Fruit fly (Drosophila melanogaster) whole organism, embryonic: Measurements from ENCODE around the gene CG10222.

ENCODE experiments used
- Atf6 ChIP-seq: fragments of 200-800 bp; sonication (Bioruptor generic); IDR thresholded peaks from 2 replicates; pipeline ENCODE4 v1.3.6; 2022; ENCODE audit warnings: missing biosample characterization, missing genetic modification characterization
- Awh ChIP-seq: fragments of 200-800 bp; sonication (Bioruptor generic); IDR thresholded peaks from 2 replicates; pipeline ENCODE4, ENCODE4 v1.3.6; 2022; ENCODE audit warnings: missing biosample characterization, missing genetic modification characterization
- Bteb2 ChIP-seq: fragments of 200-800 bp; sonication (Bioruptor generic); optimal IDR thresholded peaks from 2 replicates; lab custom pipeline; 2016; ENCODE audit warnings: missing biosample characterization, missing genetic modification characterization
- CG12659 ChIP-seq: fragments of 200-800 bp; sonication (Bioruptor generic); optimal IDR thresholded peaks from 3 replicates; lab custom pipeline; 2017; ENCODE audit warnings: mild to moderate bottlenecking, missing biosample characterization, missing genetic modification reagents, missing genetic modification characterization
- CG14710 ChIP-seq: fragments of 200-800 bp; sonication (Bioruptor generic); optimal IDR thresholded peaks from 3 replicates; lab custom pipeline; 2019; ENCODE audit warnings: missing biosample characterization, mild to moderate bottlenecking, missing genetic modification characterization, moderate library complexity
- CG17361 ChIP-seq: fragments of 200-800 bp; sonication (Bioruptor generic); IDR thresholded peaks from 3 replicates; pipeline ENCODE4 v1.3.6; 2022; ENCODE audit warnings: missing biosample characterization, missing genetic modification characterization
- CG17568 ChIP-seq: fragments of 200-800 bp; sonication (Bioruptor generic); optimal IDR thresholded peaks from 2 replicates; lab custom pipeline; 2018; ENCODE audit warnings: missing biosample characterization, mild to moderate bottlenecking, missing genetic modification characterization, moderate library complexity
- CG17802 ChIP-seq: fragments of 200-800 bp; sonication (Bioruptor generic); optimal IDR thresholded peaks from 2 replicates; lab custom pipeline; 2018; ENCODE audit warnings: missing biosample characterization, mild to moderate bottlenecking, missing genetic modification characterization, moderate library complexity
- CG18011 ChIP-seq: fragments of 200-800 bp; sonication (Bioruptor generic); optimal IDR thresholded peaks from 2 replicates; lab custom pipeline; 2017; ENCODE audit warnings: missing biosample characterization, missing genetic modification characterization, mild to moderate bottlenecking, moderate library complexity, missing genotype
- CG31224 ChIP-seq: fragments of 200-800 bp; sonication (Bioruptor generic); IDR thresholded peaks from 2 replicates; pipeline ENCODE4 v1.3.6; 2022; ENCODE audit warnings: missing biosample characterization, missing genetic modification characterization
- CG32772 ChIP-seq: fragments of 200-800 bp; sonication (Bioruptor generic); IDR thresholded peaks from 2 replicates; pipeline ENCODE4 v1.3.6; 2022; ENCODE audit warnings: missing biosample characterization, missing genetic modification characterization
- CG3726 ChIP-seq: fragments of 200-800 bp; sonication (Bioruptor generic); IDR thresholded peaks from 3 replicates; pipeline ENCODE4, ENCODE4 v1.3.6; 2022; ENCODE audit warnings: missing biosample characterization, missing genetic modification characterization
- CG4404 ChIP-seq: fragments of 200-800 bp; sonication (Bioruptor generic); IDR thresholded peaks from 2 replicates; pipeline ENCODE4 v1.3.6; 2022; ENCODE audit warnings: missing biosample characterization, missing genetic modification characterization
- CG6683 ChIP-seq: fragments of 200-800 bp; sonication (Bioruptor generic); optimal IDR thresholded peaks from 2 replicates; lab custom pipeline; 2017; ENCODE audit warnings: missing biosample characterization, mild to moderate bottlenecking, missing genetic modification characterization, missing genetic modification reagents
- CG7357 ChIP-seq: fragments of 200-800 bp; sonication (Bioruptor generic); IDR thresholded peaks from 3 replicates; pipeline ENCODE4 v1.3.6; 2022; ENCODE audit warnings: missing biosample characterization, missing genetic modification characterization
- CG7372 ChIP-seq: fragments of 200-800 bp; sonication (Bioruptor generic); IDR thresholded peaks from 2 replicates; pipeline ENCODE4 v1.3.6; 2022; ENCODE audit warnings: missing biosample characterization, missing genetic modification characterization
- CG7745 ChIP-seq: fragments of 200-800 bp; sonication (Bioruptor generic); optimal IDR thresholded peaks from 2 replicates; lab custom pipeline; 2018; ENCODE audit warnings: missing biosample characterization, mild to moderate bottlenecking, missing genetic modification characterization, moderate library complexity
- CG8388 ChIP-seq: fragments of 200-800 bp; sonication (Bioruptor generic); optimal IDR thresholded peaks from 2 replicates; lab custom pipeline; 2019; ENCODE audit warnings: missing biosample characterization, mild to moderate bottlenecking, missing genetic modification characterization, moderate library complexity
- D ChIP-seq, 2 experiments: fragments of 200-800 bp in 1 of 2; fragments of >200 bp in 1 of 2; sonication (Bioruptor generic) in 1 of 2; optimal IDR thresholded peaks; 2 replicates in 1 of 2; 3 replicates in 1 of 2; lab custom pipeline; 2017; ENCODE audit warnings: mild to moderate bottlenecking in 1 of 2, missing biosample characterization in 1 of 2, missing genetic modification characterization in 1 of 2, missing genetic modification reagents in 1 of 2
- Dfd ChIP-seq, 2 experiments: fragments of >200 bp; optimal IDR thresholded peaks; 2 replicates each; lab custom pipeline; 2017; ENCODE audit warnings: missing biosample characterization in 2 of 2, missing genetic modification characterization in 2 of 2
- Doc2 ChIP-seq: fragments of 200-800 bp; sonication (Bioruptor generic); IDR thresholded peaks from 2 replicates; pipeline ENCODE4 v1.3.6; 2022; ENCODE audit warnings: missing biosample characterization, missing genetic modification characterization
- Dp ChIP-seq: fragments of 200-800 bp; sonication (Bioruptor generic); optimal IDR thresholded peaks from 2 replicates; lab custom pipeline; 2018; ENCODE audit warnings: missing biosample characterization, mild to moderate bottlenecking, missing genetic modification characterization, moderate library complexity
- Drgx ChIP-seq: fragments of 200-800 bp; sonication (Bioruptor generic); IDR thresholded peaks from 2 replicates; pipeline ENCODE4 v1.3.6; 2022; ENCODE audit warnings: missing biosample characterization, missing genetic modification characterization
- ERR ChIP-seq: fragments of 200-800 bp; sonication (Bioruptor generic); optimal IDR thresholded peaks from 2 replicates; lab custom pipeline; 2016; ENCODE audit warnings: missing biosample characterization, missing genetic modification characterization
- NFAT ChIP-seq: fragments of 200-800 bp; sonication (Bioruptor generic); IDR thresholded peaks from 2 replicates; pipeline ENCODE4 v1.3.6; 2022; ENCODE audit warnings: missing biosample characterization, missing genetic modification characterization
- NK7.1 ChIP-seq: fragments of 200-800 bp; sonication (Bioruptor generic); optimal IDR thresholded peaks from 3 replicates; lab custom pipeline; 2016; ENCODE audit warnings: missing biosample characterization, missing genetic modification characterization
- Nf-YC ChIP-seq: fragments of 200-800 bp; optimal IDR thresholded peaks from 3 replicates; lab custom pipeline; 2019; ENCODE audit warnings: missing biosample characterization, mild to moderate bottlenecking, missing genetic modification characterization, moderate library complexity
- Spps ChIP-seq: fragments of 200-800 bp; sonication (Bioruptor generic); optimal IDR thresholded peaks from 2 replicates; lab custom pipeline; 2018; ENCODE audit warnings: missing biosample characterization, mild to moderate bottlenecking, missing genetic modification characterization
- al ChIP-seq: fragments of 200-800 bp; sonication (Bioruptor generic); IDR thresholded peaks from 2 replicates; pipeline ENCODE4 v1.3.6; 2022; ENCODE audit warnings: missing biosample characterization, missing genetic modification characterization
- br ChIP-seq: fragments of >200 bp; optimal IDR thresholded peaks from 2 replicates; lab custom pipeline; 2017
- caup ChIP-seq: fragments of 200-800 bp; sonication (Bioruptor generic); optimal IDR thresholded peaks from 3 replicates; lab custom pipeline; 2017; ENCODE audit warnings: missing biosample characterization, mild to moderate bottlenecking, missing genetic modification characterization, moderate library complexity; ENCODE audit not compliant: severe bottlenecking
- ewg ChIP-seq: fragments of 200-800 bp; sonication (Bioruptor generic); optimal IDR thresholded peaks from 3 replicates; lab custom pipeline; 2017; ENCODE audit warnings: mild to moderate bottlenecking, missing biosample characterization, missing genetic modification reagents, missing genetic modification characterization
- exex ChIP-seq: fragments of 200-800 bp; sonication (Bioruptor generic); optimal IDR thresholded peaks from 4 replicates; lab custom pipeline; 2018; ENCODE audit warnings: missing biosample characterization, mild to moderate bottlenecking, missing genetic modification characterization, moderate library complexity
- fd3F ChIP-seq: fragments of 200-800 bp; sonication (Bioruptor generic); optimal IDR thresholded peaks from 2 replicates; lab custom pipeline; 2018; ENCODE audit warnings: missing biosample characterization, mild to moderate bottlenecking, missing genetic modification characterization, moderate library complexity
- fd64A ChIP-seq: fragments of 200-800 bp; sonication (Bioruptor generic); optimal IDR thresholded peaks from 3 replicates; lab custom pipeline; 2018; ENCODE audit warnings: missing biosample characterization, mild to moderate bottlenecking, missing genetic modification characterization
- gem ChIP-seq: fragments of 200-800 bp; sonication (Bioruptor generic); optimal IDR thresholded peaks from 2 replicates; lab custom pipeline; 2019; ENCODE audit warnings: missing biosample characterization, mild to moderate bottlenecking, missing genetic modification characterization, moderate library complexity
- lbe ChIP-seq: fragments of 200-800 bp; sonication (Bioruptor generic); optimal IDR thresholded peaks from 2 replicates; lab custom pipeline; 2016; ENCODE audit warnings: missing biosample characterization, mild to moderate bottlenecking, missing genetic modification characterization
- lola ChIP-seq, 3 experiments: fragments of >200 bp in 2 of 3; fragments of 200-800 bp in 1 of 3; sonication (Bioruptor generic) in 1 of 3; optimal IDR thresholded peaks; 2 replicates each; lab custom pipeline; 2017 to 2019; ENCODE audit warnings: missing biosample characterization in 3 of 3, missing genetic modification characterization in 3 of 3, mild to moderate bottlenecking in 1 of 3, moderate library complexity in 1 of 3
- pita ChIP-seq: fragments of 200-800 bp; sonication (Bioruptor generic); optimal IDR thresholded peaks from 2 replicates; lab custom pipeline; 2017; ENCODE audit warnings: missing biosample characterization, mild to moderate bottlenecking, missing genetic modification characterization
- sens ChIP-seq: fragments of 200-800 bp; sonication (Bioruptor generic); peaks from one replicate; lab custom pipeline; 2016; ENCODE audit warnings: missing biosample characterization, missing genetic modification characterization
- sug ChIP-seq: fragments of 200-800 bp; optimal IDR thresholded peaks from 2 replicates; lab custom pipeline; 2019; ENCODE audit warnings: missing biosample characterization, mild to moderate bottlenecking, missing genetic modification characterization, moderate library complexity
- tna ChIP-seq: fragments of 200-800 bp; sonication (Bioruptor generic); IDR thresholded peaks from 2 replicates; pipeline ENCODE4 v1.3.6; 2022; ENCODE audit warnings: missing biosample characterization, missing genetic modification characterization; ENCODE audit not compliant: partially characterized antibody
- trh ChIP-seq: fragments of 200-800 bp; sonication (Bioruptor generic); optimal IDR thresholded peaks from 2 replicates; lab custom pipeline; 2016; ENCODE audit warnings: missing biosample characterization, missing genetic modification characterization
- tup ChIP-seq: fragments of 200-800 bp; sonication (Bioruptor generic); optimal IDR thresholded peaks from 2 replicates; lab custom pipeline; 2016; ENCODE audit warnings: missing biosample characterization, mild to moderate bottlenecking, missing genetic modification characterization, moderate library complexity
- unc-4 ChIP-seq: fragments of 200-800 bp; sonication (Bioruptor generic); IDR thresholded peaks from 2 replicates; pipeline ENCODE4 v1.3.6; 2022; ENCODE audit warnings: missing biosample characterization, missing genetic modification characterization; ENCODE audit not compliant: partially characterized antibody
- wdn ChIP-seq: fragments of 200-800 bp; sonication (Bioruptor generic); IDR thresholded peaks from 2 replicates; pipeline ENCODE4 v1.3.6; 2022; ENCODE audit warnings: missing biosample characterization, missing genetic modification characterization

The CG10222 gene

dm6 chr3L:13410999-13411398 lies 1.3 kb downstream of the CG10222 start (continued):
- no peak for TF ChIP-seq CG12659 (GFP tag; lab: Kevin White, UChicago)
- peak; percentile 16 for TF ChIP-seq CG8388 (GFP tag; lab: Kevin White, UChicago)

dm6 chr3L:13409809-13410521 lies 2.3 kb downstream of the CG10222 start:
- TF ChIP-seq sens: peak; percentile 11
- TF ChIP-seq trh (GFP tag; lab: Kevin White, UChicago): no peak
- no peak for TF ChIP-seq Awh (GFP tag; lab: Robert Waterston, UW)
- no peak for TF ChIP-seq CG4404 (GFP tag; lab: Robert Waterston, UW)
- no peak for TF ChIP-seq Bteb2
- TF ChIP-seq CG17802 (tag; lab: Kevin White, UChicago): no peak
- TF ChIP-seq pita (GFP tag; lab: Kevin White, UChicago): no peak

- no peak for TF ChIP-seq wdn (GFP tag; lab: Robert Waterston, UW)
- no peak for TF ChIP-seq Nf-YC (tag; lab: Kevin White, UChicago)
- no peak for TF ChIP-seq Atf6
- peak in 1 of 3 experiments; percentile 48 for TF ChIP-seq lola (GFP tag; optimal IDR thresholded peaks at IDR 0.05; lab: Kevin White, UChicago)
- TF ChIP-seq CG6683 (GFP tag; lab: Kevin White, UChicago): no peak
- no peak for TF ChIP-seq fd3F (GFP tag; lab: Kevin White, UChicago)
- TF ChIP-seq Drgx (GFP tag; lab: Robert Waterston, UW): no peak
- TF ChIP-seq br (lab: Kevin White, UChicago): no peak
- no peak for TF ChIP-seq CG17568
- TF ChIP-seq CG14710 (tag; lab: Kevin White, UChicago): peak; percentile 3
- TF ChIP-seq CG7372: no peak
- no peak for TF ChIP-seq CG18011 (GFP tag; lab: Kevin White, UChicago)
- no peak for TF ChIP-seq CG32772
- TF ChIP-seq fd64A (GFP tag; lab: Kevin White, UChicago): no peak
- no peak for TF ChIP-seq Doc2 (GFP tag; lab: Robert Waterston, UW)
- TF ChIP-seq caup (GFP tag; lab: Kevin White, UChicago): no peak
- no peak for TF ChIP-seq al (GFP tag; lab: Robert Waterston, UW)
- no peak for TF ChIP-seq unc-4 (GFP tag; lab: Robert Waterston, UW)
- TF ChIP-seq exex (tag; lab: Kevin White, UChicago): no peak
- no peak for TF ChIP-seq lbe (GFP tag; lab: Kevin White, UChicago)
- TF ChIP-seq Dp (GFP tag; lab: Kevin White, UChicago): no peak
- no peak for TF ChIP-seq ewg (GFP tag; lab: Kevin White, UChicago)
- no peak for TF ChIP-seq CG7357 (GFP tag; lab: Robert Waterston, UW)
- TF ChIP-seq sug: no peak
- TF ChIP-seq Spps (tag; lab: Kevin White, UChicago): no peak
- TF ChIP-seq ERR (GFP tag; lab: Kevin White, UChicago): no peak
- no peak for TF ChIP-seq tup (GFP tag; lab: Kevin White, UChicago)
- TF ChIP-seq Dfd (GFP tag; optimal IDR thresholded peaks at IDR 0.05; lab: Kevin White, UChicago): no peak
- TF ChIP-seq D (optimal IDR thresholded peaks at IDR 0.05; lab: Kevin White, UChicago): no peak
- TF ChIP-seq D (GFP tag; optimal IDR thresholded peaks at IDR 0.05; lab: Kevin White, UChicago): no peak
- no peak for TF ChIP-seq tna (GFP tag; lab: Robert Waterston, UW)
- TF ChIP-seq CG3726 (GFP tag; lab: Robert Waterston, UW): no peak
- no peak for TF ChIP-seq NK7.1 (GFP tag; lab: Kevin White, UChicago)
- 0 out of 3 replicates have a peak, but pooled peaks have one; percentile 37 for TF ChIP-seq CG17361
- no peak for TF ChIP-seq NFAT (GFP tag; lab: Robert Waterston, UW)
- TF ChIP-seq CG7745 (tag; lab: Kevin White, UChicago): no peak
- peak; percentile 6 for TF ChIP-seq gem
- TF ChIP-seq CG31224 (GFP tag; lab: Robert Waterston, UW): no peak
Measured at dm6 chr3L:13406873-13407272, 5.4 kb downstream of the CG10222 start.
